Worm (Caenorhabditis elegans) whole organism, late embryonic: ENCODE measurements around the gene F45E1.2.

Experiments
- C08G9.2 ChIP-seq: sonication (generic microtip); optimal IDR thresholded peaks from 2 replicates; lab custom pipeline; 2016; ENCODE audit warnings: mild to moderate bottlenecking, missing genetic modification characterization, moderate library complexity, missing compliant biosample characterization
- C38D4.7 ChIP-seq: fragments of 200-800 bp; sonication (Bioruptor generic); optimal IDR thresholded peaks from 2 replicates; lab custom pipeline; 2018; ENCODE audit warnings: mild to moderate bottlenecking, missing genetic modification characterization, moderate library complexity, missing compliant biosample characterization
- F13H6.1 ChIP-seq: sonication (generic microtip); optimal IDR thresholded peaks from 2 replicates; lab custom pipeline; 2016; ENCODE audit warnings: missing genetic modification characterization, missing compliant biosample characterization
- K02D7.2 ChIP-seq: sonication (generic microtip); optimal IDR thresholded peaks from 2 replicates; lab custom pipeline; 2017; ENCODE audit warnings: mild to moderate bottlenecking, missing genetic modification characterization, missing compliant biosample characterization
- T23F11.4 ChIP-seq: fragments of 200-800 bp; sonication (Bioruptor generic); optimal IDR thresholded peaks from 2 replicates; lab custom pipeline; 2018; ENCODE audit warnings: mild to moderate bottlenecking, missing genetic modification characterization, missing compliant biosample characterization
- ama-1 ChIP-seq: fragments of 150-350 bp; optimal IDR thresholded peaks from 2 replicates; lab custom pipeline; 2014
- ceh-18 ChIP-seq: sonication (generic microtip); optimal IDR thresholded peaks from 2 replicates; lab custom pipeline; 2016; ENCODE audit warnings: missing genetic modification characterization, missing compliant biosample characterization
- ceh-19 ChIP-seq: fragments of 200-800 bp; sonication (Bioruptor generic); optimal IDR thresholded peaks from 2 replicates; lab custom pipeline; 2018; ENCODE audit warnings: mild to moderate bottlenecking, missing genetic modification characterization, missing compliant biosample characterization
- ceh-2 ChIP-seq: sonication (generic microtip); optimal IDR thresholded peaks from 2 replicates; lab custom pipeline; 2016; ENCODE audit warnings: missing genotype, missing genetic modification characterization, missing compliant biosample characterization
- ceh-31 ChIP-seq: sonication (generic microtip); optimal IDR thresholded peaks from 2 replicates; lab custom pipeline; 2016; ENCODE audit warnings: missing genetic modification characterization, missing compliant biosample characterization
- ceh-34 ChIP-seq: sonication (generic microtip); optimal IDR thresholded peaks from 2 replicates; lab custom pipeline; 2016; ENCODE audit warnings: mild to moderate bottlenecking, missing genetic modification characterization, missing compliant biosample characterization
- ceh-45 ChIP-seq: fragments of 200-800 bp; sonication (Bioruptor generic); IDR thresholded peaks from 2 replicates; pipeline ENCODE4 v1.3.6; 2022; ENCODE audit warnings: missing genetic modification reagents, missing genetic modification characterization, missing compliant biosample characterization
- ceh-48 ChIP-seq: sonication (generic microtip); optimal IDR thresholded peaks from 2 replicates; lab custom pipeline; 2016; ENCODE audit warnings: missing genetic modification characterization, inconsistent platforms, missing compliant biosample characterization
- ceh-6 ChIP-seq: fragments of 200-800 bp; sonication (Bioruptor generic); optimal IDR thresholded peaks from 2 replicates; lab custom pipeline; 2018; ENCODE audit warnings: mild to moderate bottlenecking, missing genetic modification characterization, missing compliant biosample characterization
- che-1 ChIP-seq: sonication (generic microtip); optimal IDR thresholded peaks from 2 replicates; lab custom pipeline; 2016; ENCODE audit warnings: mild to moderate bottlenecking, missing genetic modification characterization, missing compliant biosample characterization
- dve-1 ChIP-seq: sonication (generic microtip); optimal IDR thresholded peaks from 2 replicates; lab custom pipeline; 2017; ENCODE audit warnings: antibody characterized with exemption, mild to moderate bottlenecking, missing genetic modification characterization, missing compliant biosample characterization
- elt-2 ChIP-seq: sonication (generic microtip); optimal IDR thresholded peaks from 2 replicates; lab custom pipeline; 2016; ENCODE audit warnings: missing genetic modification reagents, missing genetic modification characterization, missing compliant biosample characterization
- elt-4 ChIP-seq: sonication (generic microtip); optimal IDR thresholded peaks from 2 replicates; lab custom pipeline; 2016; ENCODE audit warnings: missing genetic modification characterization, missing compliant biosample characterization
- eyg-1 ChIP-seq: sonication (generic microtip); optimal IDR thresholded peaks from 2 replicates; lab custom pipeline; 2016; ENCODE audit warnings: missing genotype, missing genetic modification characterization, missing compliant biosample characterization
- fax-1 ChIP-seq: sonication (generic microtip); optimal IDR thresholded peaks from 2 replicates; lab custom pipeline; 2016; ENCODE audit warnings: missing genotype, missing genetic modification characterization, missing compliant biosample characterization
- fkh-6 ChIP-seq: sonication (generic microtip); optimal IDR thresholded peaks from 2 replicates; lab custom pipeline; 2016; ENCODE audit warnings: missing genetic modification characterization, missing compliant biosample characterization
- hlh-13 ChIP-seq: fragments of 200-800 bp; sonication (Bioruptor generic); optimal IDR thresholded peaks from 2 replicates; lab custom pipeline; 2018; ENCODE audit warnings: mild to moderate bottlenecking, missing genetic modification characterization, missing compliant biosample characterization
- hlh-15 ChIP-seq: sonication (generic microtip); optimal IDR thresholded peaks from 2 replicates; lab custom pipeline; 2016; ENCODE audit warnings: missing genetic modification characterization, missing compliant biosample characterization
- hlh-30 ChIP-seq: sonication (generic microtip); optimal IDR thresholded peaks from 2 replicates; lab custom pipeline; 2017; ENCODE audit warnings: antibody characterized with exemption, missing genetic modification characterization, missing compliant biosample characterization; ENCODE audit not compliant: insufficient read depth
- hlh-6 ChIP-seq: sonication (generic microtip); optimal IDR thresholded peaks from 2 replicates; lab custom pipeline; 2016; ENCODE audit warnings: missing genotype, missing genetic modification characterization, missing compliant biosample characterization
- hlh-8 ChIP-seq: sonication (generic microtip); optimal IDR thresholded peaks from 2 replicates; lab custom pipeline; 2016; ENCODE audit warnings: missing genotype, missing genetic modification characterization, missing compliant biosample characterization
- lim-6 ChIP-seq: sonication (generic microtip); optimal IDR thresholded peaks from 2 replicates; lab custom pipeline; 2016; ENCODE audit warnings: missing genetic modification characterization, missing compliant biosample characterization
- lin-11 ChIP-seq: fragments of 200-800 bp; sonication (Bioruptor generic); optimal IDR thresholded peaks from 2 replicates; lab custom pipeline; 2018; ENCODE audit warnings: mild to moderate bottlenecking, missing genetic modification characterization, missing compliant biosample characterization
- madf-2 ChIP-seq: sonication (generic microtip); optimal IDR thresholded peaks from 2 replicates; lab custom pipeline; 2017; ENCODE audit warnings: missing genetic modification characterization, missing compliant biosample characterization
- nfya-1 ChIP-seq: sonication (generic microtip); optimal IDR thresholded peaks from 2 replicates; lab custom pipeline; 2017; ENCODE audit warnings: missing genetic modification characterization, mild to moderate bottlenecking, missing compliant biosample characterization, antibody characterized with exemption, moderate library complexity
- nhr-232 ChIP-seq: sonication (generic microtip); optimal IDR thresholded peaks from 2 replicates; lab custom pipeline; 2016; ENCODE audit warnings: missing genetic modification characterization, missing compliant biosample characterization
- pag-3 ChIP-seq: sonication (generic microtip); optimal IDR thresholded peaks from 2 replicates; lab custom pipeline; 2016; ENCODE audit warnings: missing compliant biosample characterization, missing genetic modification characterization, borderline replicate concordance
- pat-9 ChIP-seq: fragments of 200-800 bp; sonication (Bioruptor generic); optimal IDR thresholded peaks from 2 replicates; lab custom pipeline; 2018; ENCODE audit warnings: mild to moderate bottlenecking, missing genetic modification characterization, moderate library complexity, missing compliant biosample characterization
- pha-4 ChIP-seq: fragments of 150-350 bp; optimal IDR thresholded peaks from 2 replicates; lab custom pipeline; 2018; ENCODE audit warnings: missing biosample characterization, missing genetic modification reagents, missing genetic modification characterization
- pqm-1 ChIP-seq: sonication (generic microtip); optimal IDR thresholded peaks from 2 replicates; lab custom pipeline; 2016; ENCODE audit warnings: missing genetic modification characterization, missing compliant biosample characterization
- pros-1 ChIP-seq: fragments of 150-350 bp; optimal IDR thresholded peaks from 2 replicates; lab custom pipeline; 2014; ENCODE audit warnings: missing biosample characterization, missing genetic modification reagents, missing genetic modification characterization
- rnt-1 ChIP-seq: sonication (generic microtip); optimal IDR thresholded peaks from 2 replicates; lab custom pipeline; 2016; ENCODE audit warnings: missing genetic modification characterization, missing compliant biosample characterization
- sdc-2 ChIP-seq: sonication (generic microtip); optimal IDR thresholded peaks from 2 replicates; lab custom pipeline; 2016; ENCODE audit warnings: missing genotype, missing genetic modification characterization, missing compliant biosample characterization
- sox-4 ChIP-seq: sonication (generic microtip); optimal IDR thresholded peaks from 2 replicates; lab custom pipeline; 2017; ENCODE audit warnings: mild to moderate bottlenecking, missing genetic modification characterization, inconsistent platforms, missing compliant biosample characterization
- syd-9 ChIP-seq: sonication (generic microtip); optimal IDR thresholded peaks from 2 replicates; lab custom pipeline; 2016; ENCODE audit warnings: mild to moderate bottlenecking, missing genetic modification characterization, moderate library complexity, missing compliant biosample characterization
- tbx-7 ChIP-seq: sonication (generic microtip); optimal IDR thresholded peaks from 2 replicates; lab custom pipeline; 2016; ENCODE audit warnings: missing genotype, missing genetic modification characterization, missing compliant biosample characterization
- unc-3 ChIP-seq, 2 experiments: fragments of 200-800 bp in 1 of 2; sonication (Bioruptor generic) in 1 of 2; sonication (generic microtip) in 1 of 2; conservative IDR thresholded peaks in 1 of 2; optimal IDR thresholded peaks in 1 of 2; 2 replicates each; pipeline versions ENCODE4 v1.3.6 to Lab custom; 2016 to 2022; ENCODE audit warnings: missing compliant biosample characterization in 2 of 2, missing genetic modification characterization in 2 of 2, missing genetic modification reagents in 1 of 2
- unc-55 ChIP-seq: sonication (generic microtip); optimal IDR thresholded peaks from 2 replicates; lab custom pipeline; 2017; ENCODE audit warnings: missing biosample characterization, missing genetic modification reagents, missing genetic modification characterization
- unc-86 ChIP-seq: sonication (generic microtip); optimal IDR thresholded peaks from 2 replicates; lab custom pipeline; 2016; ENCODE audit warnings: missing genetic modification characterization, missing compliant biosample characterization

Gene F45E1.2

DNA sequence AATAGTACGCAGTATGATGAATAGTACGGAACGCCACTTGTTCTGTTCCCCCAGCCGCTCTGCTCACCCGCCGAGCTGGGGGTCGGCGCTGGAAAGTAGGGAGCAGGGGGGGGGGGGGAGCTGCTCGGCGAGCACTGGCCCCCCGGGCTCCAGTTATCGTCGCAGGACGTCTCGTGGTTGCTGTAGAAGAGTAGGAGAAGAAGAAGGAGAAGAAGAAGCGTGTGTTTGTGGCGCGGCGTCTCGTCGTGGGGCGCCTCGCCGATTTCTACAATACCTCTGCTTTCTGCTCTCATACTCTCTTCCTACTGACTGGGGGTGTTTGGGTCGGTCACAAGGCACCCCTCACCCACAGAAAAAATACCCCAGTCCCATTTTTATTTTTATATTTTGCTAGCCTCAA, 13.8 kb downstream of the F45E1.2 start:
- TF ChIP-seq rnt-1, result no peak
- TF ChIP-seq ceh-48 (tag; lab: Kevin White, UChicago), result no peak
- TF ChIP-seq pros-1, result no peak
- TF ChIP-seq nhr-232 (tag; lab: Kevin White, UChicago), result no peak
- no peak for TF ChIP-seq elt-4 (tag; lab: Kevin White, UChicago)
- no peak for TF ChIP-seq lin-11 (tag; lab: Kevin White, UChicago)
- no peak for TF ChIP-seq hlh-30 (tag; lab: Kevin White, UChicago)
- no peak for TF ChIP-seq ceh-2 (tag; lab: Kevin White, UChicago)
- no peak for TF ChIP-seq elt-2 (tag; lab: Kevin White, UChicago)
- no peak for TF ChIP-seq hlh-13 (GFP tag; lab: Kevin White, UChicago)
- no peak for TF ChIP-seq ceh-45
- no peak for TF ChIP-seq pat-9
- TF ChIP-seq hlh-6 (tag; lab: Kevin White, UChicago), result no peak
- no peak for TF ChIP-seq eyg-1
- TF ChIP-seq, all 69 proteins: peak for 0

DNA sequence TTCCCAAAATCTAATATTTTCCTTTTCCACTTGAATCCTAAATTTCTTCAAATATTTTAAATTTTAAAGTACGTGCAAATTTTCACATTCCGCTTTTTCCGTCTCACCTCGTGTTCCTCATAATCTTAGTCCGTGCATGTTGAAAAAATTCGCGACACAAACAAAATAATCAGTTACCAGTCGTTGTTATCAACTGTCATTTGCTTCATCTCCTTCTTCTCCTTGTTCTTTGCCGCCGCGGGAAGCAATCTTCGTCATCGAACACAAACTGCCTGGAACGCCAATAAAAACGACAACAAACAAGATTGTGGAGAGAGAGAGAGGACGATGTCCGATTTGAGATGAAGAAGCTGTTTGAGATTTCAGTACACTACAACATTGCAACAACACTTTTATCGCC, 14.2 kb downstream of the F45E1.2 start, which contains the start of gene C34D10.5:
C34D10.5 (plus strand) TSS at position 269 of the 400 bp plus-strand sequence.
- TF ChIP-seq hlh-13 (GFP tag; lab: Kevin White, UChicago) (no peak), lin-11 (tag; lab: Kevin White, UChicago) (no peak), fax-1 (tag; lab: Kevin White, UChicago) (no peak), C38D4.7 (GFP tag; lab: Kevin White, UChicago) (no peak)

ce11 chrX:8018441-8018840, 14.9 kb downstream of the F45E1.2 start:
- TF ChIP-seq T23F11.4 (GFP tag; lab: Kevin White, UChicago) (no peak), pha-4 (tag; lab: Kevin White, UChicago) (no peak), ama-1 (no peak), lin-11 (tag; lab: Kevin White, UChicago) (no peak), pat-9 (no peak), pros-1 (no peak), unc-86 (tag; lab: Kevin White, UChicago) (no peak), elt-4 (tag; lab: Kevin White, UChicago) (no peak)

DNA sequence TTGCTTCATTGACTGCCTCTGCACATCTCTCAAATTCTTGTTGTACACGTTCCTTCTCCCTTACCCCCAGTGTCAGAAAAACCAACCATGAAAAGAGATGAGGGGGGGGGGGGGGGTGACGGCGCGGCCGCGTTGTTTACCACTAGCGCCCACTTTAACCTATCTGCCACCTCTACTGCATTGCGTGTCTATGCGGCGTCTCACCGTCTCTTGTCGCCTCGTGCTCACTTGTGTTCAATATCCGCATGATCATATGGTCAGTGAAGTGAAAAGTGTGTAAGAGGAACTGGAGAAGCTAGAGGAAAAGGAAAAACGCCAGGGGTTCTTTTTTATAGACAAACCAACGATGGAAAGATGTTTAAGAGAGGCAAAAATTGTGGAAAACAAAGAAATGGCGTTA, 16.1 kb downstream of the F45E1.2 start:
- peak; percentile 62 for TF ChIP-seq F13H6.1 (tag; lab: Kevin White, UChicago)
- peak; percentile 0 for TF ChIP-seq unc-55 (GFP tag; lab: Kevin White, UChicago)
- no peak for TF ChIP-seq lim-6 (tag; lab: Kevin White, UChicago)
- peak; percentile 37 for TF ChIP-seq sdc-2 (tag; lab: Kevin White, UChicago)
- TF ChIP-seq pqm-1 (tag; lab: Kevin White, UChicago), result no peak
- no peak for TF ChIP-seq unc-3 (GFP tag; conservative IDR thresholded peaks at IDR 0.05; lab: Robert Waterston, UW)
- TF ChIP-seq unc-3 (tag; optimal IDR thresholded peaks at IDR 0.05; lab: Kevin White, UChicago), result no peak
- TF ChIP-seq madf-2, result no peak
- no peak for TF ChIP-seq K02D7.2 (tag; lab: Kevin White, UChicago)
- TF ChIP-seq ceh-45, result no peak; the same call in 1 of the 2 replicates
- no peak for TF ChIP-seq ceh-6 (GFP tag; lab: Kevin White, UChicago)
- peak; percentile 31 for TF ChIP-seq nfya-1 (tag; lab: Kevin White, UChicago)
- peak; percentile 34 for TF ChIP-seq ceh-19 (GFP tag; lab: Kevin White, UChicago)
- TF ChIP-seq syd-9 (tag; lab: Kevin White, UChicago), result no peak
- TF ChIP-seq che-1 (tag; lab: Kevin White, UChicago), result no peak
- TF ChIP-seq nhr-232 (tag; lab: Kevin White, UChicago), result no peak
- no peak for TF ChIP-seq eyg-1
- TF ChIP-seq C38D4.7 (GFP tag; lab: Kevin White, UChicago), result no peak
- TF ChIP-seq sox-4 (tag; lab: Kevin White, UChicago), result no peak
- peak; percentile 24 for TF ChIP-seq ceh-34 (tag; lab: Kevin White, UChicago)
- TF ChIP-seq elt-2 (tag; lab: Kevin White, UChicago), result no peak
- TF ChIP-seq ceh-31 (tag; lab: Kevin White, UChicago), result peak; percentile 65
- TF ChIP-seq C08G9.2 (tag; lab: Kevin White, UChicago), result no peak
- peak; percentile 90 for TF ChIP-seq hlh-30 (tag; lab: Kevin White, UChicago)
- TF ChIP-seq pha-4 (tag; lab: Kevin White, UChicago), result no peak
- TF ChIP-seq ceh-2 (tag; lab: Kevin White, UChicago), result peak; percentile 36
- peak; percentile 21 for TF ChIP-seq dve-1 (tag; lab: Kevin White, UChicago)
- no peak for TF ChIP-seq fkh-6 (tag; lab: Kevin White, UChicago)
- no peak for TF ChIP-seq tbx-7
- no peak for TF ChIP-seq fax-1 (tag; lab: Kevin White, UChicago)
- TF ChIP-seq rnt-1, result no peak
- no peak for TF ChIP-seq pag-3 (tag; lab: Kevin White, UChicago)
- no peak for TF ChIP-seq hlh-15 (tag; lab: Kevin White, UChicago)
- no peak for TF ChIP-seq hlh-6 (tag; lab: Kevin White, UChicago)
- TF ChIP-seq ceh-18 (tag; lab: Kevin White, UChicago), result peak; percentile 82
- no peak for TF ChIP-seq hlh-8 (tag; lab: Kevin White, UChicago)
